Fruit fly (Drosophila melanogaster) whole organism, prepupa: ENCODE results near the gene CG31106.

ENCODE experiments used
- CG10669 ChIP-seq: fragments of 200-800 bp; sonication (Bioruptor generic); optimal IDR thresholded peaks from 3 replicates; lab custom pipeline; 2018; ENCODE audit warnings: missing biosample characterization, mild to moderate bottlenecking, missing genetic modification characterization, moderate library complexity
- CG11762 ChIP-seq: fragments of 200-800 bp; sonication (Bioruptor generic); optimal IDR thresholded peaks from 3 replicates; lab custom pipeline; 2016; ENCODE audit warnings: missing biosample characterization, missing genetic modification characterization; ENCODE audit not compliant: insufficient read depth
- CG11902 ChIP-seq: fragments of 200-800 bp; sonication (Bioruptor generic); optimal IDR thresholded peaks from 3 replicates; lab custom pipeline; 2016; ENCODE audit warnings: missing biosample characterization, missing genetic modification characterization
- CG15336 ChIP-seq: fragments of 200-800 bp; sonication (Bioruptor generic); IDR thresholded peaks from 2 replicates; pipeline ENCODE4 v1.3.6; 2022; ENCODE audit warnings: missing biosample characterization, missing genetic modification characterization
- CG1621 ChIP-seq: fragments of 200-800 bp; sonication (Bioruptor generic); optimal IDR thresholded peaks from 3 replicates; lab custom pipeline; 2018; ENCODE audit warnings: missing biosample characterization, mild to moderate bottlenecking, missing genetic modification characterization
- CG16779 ChIP-seq: fragments of 200-800 bp; sonication (Bioruptor generic); optimal IDR thresholded peaks from 3 replicates; lab custom pipeline; 2017; ENCODE audit warnings: missing biosample characterization, mild to moderate bottlenecking, missing genetic modification characterization
- CG31627 ChIP-seq: fragments of 200-800 bp; sonication (Bioruptor generic); optimal IDR thresholded peaks from 3 replicates; lab custom pipeline; 2016; ENCODE audit warnings: missing biosample characterization, missing genetic modification characterization
- CG32006 ChIP-seq: fragments of 200-800 bp; sonication (Bioruptor generic); optimal IDR thresholded peaks from 3 replicates; lab custom pipeline; 2017; ENCODE audit warnings: missing biosample characterization, mild to moderate bottlenecking, missing genetic modification characterization
- CG4318 ChIP-seq: fragments of 200-800 bp; sonication (Bioruptor generic); optimal IDR thresholded peaks from 3 replicates; lab custom pipeline; 2017; ENCODE audit warnings: missing biosample characterization, mild to moderate bottlenecking, missing genetic modification characterization
- CG6163 ChIP-seq: fragments of 200-800 bp; sonication (Bioruptor generic); IDR thresholded peaks from 3 replicates; pipeline ENCODE4 v1.3.6; 2022; ENCODE audit warnings: missing biosample characterization, missing genetic modification characterization
- CG6276 ChIP-seq: fragments of 200-800 bp; sonication (Bioruptor generic); optimal IDR thresholded peaks from 2 replicates; lab custom pipeline; 2017; ENCODE audit warnings: missing biosample characterization, mild to moderate bottlenecking, missing genetic modification characterization
- CG6792 ChIP-seq: fragments of 200-800 bp; sonication (Bioruptor generic); optimal IDR thresholded peaks from 3 replicates; lab custom pipeline; 2016; ENCODE audit warnings: missing biosample characterization, missing genetic modification characterization
- CG6808 ChIP-seq: fragments of 200-800 bp; sonication (Bioruptor generic); optimal IDR thresholded peaks from 3 replicates; lab custom pipeline; 2017; ENCODE audit warnings: missing biosample characterization, missing genetic modification characterization, mild to moderate bottlenecking, moderate library complexity, missing genetic modification reagents
- CG6854 ChIP-seq: fragments of 200-800 bp; sonication (Bioruptor generic); optimal IDR thresholded peaks from 2 replicates; lab custom pipeline; 2017; ENCODE audit warnings: missing biosample characterization, mild to moderate bottlenecking, missing genetic modification characterization
- CG7368 ChIP-seq: fragments of 200-800 bp; sonication (Bioruptor generic); optimal IDR thresholded peaks from 3 replicates; lab custom pipeline; 2016; ENCODE audit warnings: missing biosample characterization, missing genetic modification characterization
- CG8119 ChIP-seq: fragments of 200-800 bp; sonication (Bioruptor generic); IDR thresholded peaks from 3 replicates; pipeline ENCODE4 v1.3.6; 2022; ENCODE audit warnings: missing biosample characterization, missing genetic modification characterization
- CG8632 ChIP-seq: fragments of 200-800 bp; sonication (Bioruptor generic); optimal IDR thresholded peaks from 3 replicates; lab custom pipeline; 2016; ENCODE audit warnings: missing biosample characterization, missing genetic modification characterization
- Eip75B ChIP-seq: fragments of 200-800 bp; sonication (Bioruptor generic); optimal IDR thresholded peaks from 3 replicates; lab custom pipeline; 2016; ENCODE audit warnings: missing biosample characterization, missing genetic modification characterization
- Eip78C ChIP-seq: fragments of 200-800 bp; sonication (Bioruptor generic); peaks from one replicate; lab custom pipeline; 2016; ENCODE audit warnings: missing biosample characterization, missing genetic modification characterization
- Eip93F ChIP-seq: fragments of 200-800 bp; sonication (Bioruptor generic); optimal IDR thresholded peaks from 2 replicates; lab custom pipeline; 2016; ENCODE audit warnings: missing biosample characterization, mild to moderate bottlenecking, missing genetic modification characterization
- Ets21C ChIP-seq: fragments of 200-800 bp; sonication (Bioruptor generic); optimal IDR thresholded peaks from 3 replicates; lab custom pipeline; 2016; ENCODE audit warnings: missing biosample characterization, missing genetic modification characterization
- Ets96B ChIP-seq: fragments of 200-800 bp; optimal IDR thresholded peaks from 2 replicates; lab custom pipeline; 2019; ENCODE audit warnings: missing biosample characterization, mild to moderate bottlenecking, missing genetic modification characterization, moderate library complexity
- Hr38 ChIP-seq: sonication (Bioruptor generic); optimal IDR thresholded peaks from 2 replicates; lab custom pipeline; 2016; ENCODE audit warnings: missing biosample characterization, missing genetic modification characterization
- Hr39 ChIP-seq: fragments of 200-800 bp; sonication (Bioruptor generic); optimal IDR thresholded peaks from 2 replicates; lab custom pipeline; 2016; ENCODE audit warnings: missing biosample characterization, missing genetic modification characterization
- Met ChIP-seq: fragments of 200-800 bp; sonication (Bioruptor generic); optimal IDR thresholded peaks from 3 replicates; lab custom pipeline; 2016; ENCODE audit warnings: missing biosample characterization, missing genetic modification characterization
- OdsH ChIP-seq: fragments of 200-800 bp; sonication (Bioruptor generic); optimal IDR thresholded peaks from 3 replicates; lab custom pipeline; 2016; ENCODE audit warnings: missing biosample characterization, missing genetic modification characterization
- Smox ChIP-seq: fragments of 200-800 bp; sonication (Bioruptor generic); optimal IDR thresholded peaks from 3 replicates; lab custom pipeline; 2016; ENCODE audit warnings: missing biosample characterization, missing genetic modification characterization
- Sox102F ChIP-seq: fragments of 200-800 bp; sonication (Bioruptor generic); optimal IDR thresholded peaks from 2 replicates; lab custom pipeline; 2016; ENCODE audit warnings: missing biosample characterization, mild to moderate bottlenecking, missing genetic modification characterization
- Sox14 ChIP-seq: fragments of 200-800 bp; sonication (Bioruptor generic); optimal IDR thresholded peaks from 3 replicates; lab custom pipeline; 2016; ENCODE audit warnings: missing biosample characterization, missing genetic modification characterization
- Sox15 ChIP-seq: fragments of 200-800 bp; sonication (Bioruptor generic); optimal IDR thresholded peaks from 3 replicates; lab custom pipeline; 2016; ENCODE audit warnings: missing biosample characterization, missing genetic modification characterization
- achi ChIP-seq: fragments of 200-800 bp; sonication (Bioruptor generic); optimal IDR thresholded peaks from 3 replicates; lab custom pipeline; 2016; ENCODE audit warnings: missing biosample characterization, missing genetic modification characterization
- dac ChIP-seq: fragments of 200-800 bp; sonication (Bioruptor generic); optimal IDR thresholded peaks from 2 replicates; lab custom pipeline; 2017; ENCODE audit warnings: missing biosample characterization, mild to moderate bottlenecking, missing genetic modification characterization
- dsx ChIP-seq: fragments of 200-800 bp; optimal IDR thresholded peaks from 3 replicates; lab custom pipeline; 2019; ENCODE audit warnings: missing biosample characterization, mild to moderate bottlenecking, missing genetic modification characterization, moderate library complexity; ENCODE audit not compliant: poor library complexity, severe bottlenecking
- eg ChIP-seq: fragments of 200-800 bp; sonication (Bioruptor generic); IDR thresholded peaks from 3 replicates; pipeline ENCODE4 v1.3.6; 2022; ENCODE audit warnings: missing biosample characterization, missing genetic modification characterization
- esn ChIP-seq: fragments of 200-800 bp; sonication (Bioruptor generic); optimal IDR thresholded peaks from 2 replicates; lab custom pipeline; 2016; ENCODE audit warnings: missing biosample characterization, mild to moderate bottlenecking, missing genetic modification characterization, moderate library complexity
- fd85E ChIP-seq: fragments of 200-800 bp; sonication (Bioruptor generic); optimal IDR thresholded peaks from 3 replicates; lab custom pipeline; 2016; ENCODE audit warnings: missing biosample characterization, missing genetic modification characterization
- fkh ChIP-seq: fragments of 200-800 bp; sonication (Bioruptor generic); optimal IDR thresholded peaks from 3 replicates; lab custom pipeline; 2017; ENCODE audit warnings: missing biosample characterization, mild to moderate bottlenecking, missing genetic modification characterization, moderate library complexity
- lz ChIP-seq: fragments of 200-800 bp; sonication (Bioruptor generic); optimal IDR thresholded peaks from 3 replicates; lab custom pipeline; 2016; ENCODE audit warnings: missing biosample characterization, missing genetic modification characterization
- net ChIP-seq: fragments of 200-800 bp; sonication (Bioruptor generic); optimal IDR thresholded peaks from 3 replicates; lab custom pipeline; 2016; ENCODE audit warnings: missing biosample characterization, missing genetic modification characterization
- spab ChIP-seq: fragments of 200-800 bp; sonication (Bioruptor generic); optimal IDR thresholded peaks from 2 replicates; lab custom pipeline; 2017; ENCODE audit warnings: missing biosample characterization, mild to moderate bottlenecking, missing genetic modification characterization, missing genetic modification reagents
- ss ChIP-seq, 2 experiments: fragments of 200-800 bp; sonication (Bioruptor generic); optimal IDR thresholded peaks; 2 replicates in 1 of 2; 3 replicates in 1 of 2; lab custom pipeline; 2017 to 2018; ENCODE audit warnings: mild to moderate bottlenecking in 2 of 2, missing biosample characterization in 2 of 2, missing genetic modification characterization in 2 of 2, moderate library complexity in 1 of 2
- topi ChIP-seq: fragments of 200-800 bp; sonication (Bioruptor generic); optimal IDR thresholded peaks from 3 replicates; lab custom pipeline; 2016; ENCODE audit warnings: missing biosample characterization, missing genetic modification characterization
- vri ChIP-seq: fragments of 200-800 bp; sonication (Bioruptor generic); optimal IDR thresholded peaks from 3 replicates; lab custom pipeline; 2016; ENCODE audit warnings: missing biosample characterization, mild to moderate bottlenecking, missing genetic modification characterization

The CG31106 gene

dm6 chr3R:25247379-25247869 lies 31.3 kb downstream of the CG31106 start, which contains the start of the genes RpS27 and Nup37 (continued):
- peak; percentile 74 for TF ChIP-seq dsx (GFP tag; lab: Kevin White, UChicago)
- TF ChIP-seq spab (GFP tag; lab: Kevin White, UChicago), result peak; percentile 76
- TF ChIP-seq CG8632, result peak; percentile 89
- 0 out of 2 replicates have a peak, but pooled peaks have one; percentile 24 for TF ChIP-seq CG15336 (GFP tag; lab: Robert Waterston, UW)
- TF ChIP-seq ss (GFP tag; optimal IDR thresholded peaks at IDR 0.05; lab: Kevin White, UChicago), result peak; percentile 85 to 93
- TF ChIP-seq topi (GFP tag; lab: Kevin White, UChicago), result peak; percentile 95
- peak; percentile 95 for TF ChIP-seq Sox102F
- TF ChIP-seq CG11762 (GFP tag; lab: Kevin White, UChicago), result peak; percentile 88
- TF ChIP-seq Ets96B, result peak; percentile 70
- no peak for TF ChIP-seq CG6276
- TF ChIP-seq CG32006 (GFP tag; lab: Kevin White, UChicago), result peak; percentile 75
- peak; percentile 89 for TF ChIP-seq Ets21C (GFP tag; lab: Kevin White, UChicago)
- TF ChIP-seq CG11902 (GFP tag; lab: Kevin White, UChicago), result peak; percentile 93
- TF ChIP-seq Smox, result peak; percentile 91
- peak; percentile 98 for TF ChIP-seq lz (GFP tag; lab: Kevin White, UChicago)
- TF ChIP-seq CG6792 (GFP tag; lab: Kevin White, UChicago), result peak; percentile 91
- peak; percentile 98 for TF ChIP-seq CG6854
- no peak for TF ChIP-seq Eip93F (GFP tag; lab: Kevin White, UChicago)
- peak; percentile 90 for TF ChIP-seq CG6808 (GFP tag; lab: Kevin White, UChicago)
- peak; percentile 97 for TF ChIP-seq Hr39 (GFP tag; lab: Kevin White, UChicago)
- TF ChIP-seq OdsH (GFP tag; lab: Kevin White, UChicago), result peak; percentile 92
- peak; percentile 90 for TF ChIP-seq CG1621
- peak; percentile 96 for TF ChIP-seq Eip75B (GFP tag; lab: Kevin White, UChicago)
- TF ChIP-seq CG6163, result peak; percentile 96
- TF ChIP-seq eg (GFP tag; lab: Robert Waterston, UW), result peak; percentile 93
- peak; percentile 93 for TF ChIP-seq achi (GFP tag; lab: Kevin White, UChicago)
- TF ChIP-seq Met (GFP tag; lab: Kevin White, UChicago), result peak; percentile 96
- no peak for TF ChIP-seq CG4318 (GFP tag; lab: Kevin White, UChicago)
- peak; percentile 97 for TF ChIP-seq CG31627 (GFP tag; lab: Kevin White, UChicago)
- TF ChIP-seq dac (GFP tag; lab: Kevin White, UChicago), result peak; percentile 91
- TF ChIP-seq Sox14, result peak; percentile 91
- peak; percentile 98 for TF ChIP-seq esn (GFP tag; lab: Kevin White, UChicago)
- peak; percentile 96 for TF ChIP-seq net (GFP tag; lab: Kevin White, UChicago)

dm6 chr3R:25249145-25250141 lies 33.3 kb downstream of the CG31106 start, which contains the start of gene Nup358:
Gene Nup358 (plus strand): TSS chr3R:25249348.
- peak; percentile 4 for TF ChIP-seq CG31627 (GFP tag; lab: Kevin White, UChicago)
- TF ChIP-seq Sox15 (GFP tag; lab: Kevin White, UChicago), result no peak
- peak; percentile 37 for TF ChIP-seq esn (GFP tag; lab: Kevin White, UChicago)

- no peak for TF ChIP-seq CG16779 (tag; lab: Kevin White, UChicago)
- TF ChIP-seq Met (GFP tag; lab: Kevin White, UChicago), result peak; percentile 97
- peak; percentile 86 for TF ChIP-seq fkh (GFP tag; lab: Kevin White, UChicago)
- TF ChIP-seq CG7368, result peak; percentile 93
- TF ChIP-seq vri (GFP tag; lab: Kevin White, UChicago), result peak; percentile 94
- TF ChIP-seq Smox, result peak; percentile 97
- no peak for TF ChIP-seq fd85E
- peak; percentile 97 for TF ChIP-seq achi (GFP tag; lab: Kevin White, UChicago)
- TF ChIP-seq Hr38, result peak; percentile 82
- peak; percentile 96 for TF ChIP-seq CG11902 (GFP tag; lab: Kevin White, UChicago)
- peak; percentile 98 for TF ChIP-seq Eip78C (GFP tag; lab: Kevin White, UChicago)
- peak; percentile 98 for TF ChIP-seq esn (GFP tag; lab: Kevin White, UChicago)
- TF ChIP-seq CG11762 (GFP tag; lab: Kevin White, UChicago), result peak; percentile 90
- TF ChIP-seq lz (GFP tag; lab: Kevin White, UChicago), result peak; percentile 98
- TF ChIP-seq CG10669 (GFP tag; lab: Kevin White, UChicago), result peak; percentile 94
- TF ChIP-seq CG8119 (GFP tag; lab: Robert Waterston, UW), result peak; percentile 90
- TF ChIP-seq spab (GFP tag; lab: Kevin White, UChicago), result no peak
Measured at dm6 chr3R:25258628-25259240, 42.6 kb downstream of the CG31106 start, which contains the start of gene CG11857. Gene CG11857 (plus strand): TSS chr3R:25258898.
